Fruit fly (Drosophila melanogaster) whole organism, embryonic: Measurements from ENCODE around the gene cav.

ENCODE experiments used
- Abd-B ChIP-seq: fragments of 200-800 bp; sonication (Bioruptor generic); optimal IDR thresholded peaks from 2 replicates; lab custom pipeline; 2018; ENCODE audit warnings: missing biosample characterization, mild to moderate bottlenecking, missing genetic modification characterization, moderate library complexity
- Ada2b ChIP-seq: fragments of 200-800 bp; sonication (Bioruptor generic); IDR thresholded peaks from 2 replicates; pipeline ENCODE4 v1.3.6; 2022; ENCODE audit warnings: missing biosample characterization, missing genetic modification characterization
- Atf6 ChIP-seq: fragments of 200-800 bp; sonication (Bioruptor generic); IDR thresholded peaks from 2 replicates; pipeline ENCODE4 v1.3.6; 2022; ENCODE audit warnings: missing biosample characterization, missing genetic modification characterization
- BtbVII ChIP-seq: fragments of 200-800 bp; sonication (Bioruptor generic); optimal IDR thresholded peaks from 3 replicates; lab custom pipeline; 2017; ENCODE audit warnings: missing biosample characterization, mild to moderate bottlenecking, missing genetic modification characterization
- CG10147 ChIP-seq: fragments of 200-800 bp; sonication (Bioruptor generic); optimal IDR thresholded peaks from 2 replicates; lab custom pipeline; 2019; ENCODE audit warnings: missing biosample characterization, mild to moderate bottlenecking, missing genetic modification characterization, moderate library complexity
- CG10267 ChIP-seq: fragments of 200-800 bp; sonication (Bioruptor generic); optimal IDR thresholded peaks from 2 replicates; lab custom pipeline; 2018; ENCODE audit warnings: missing biosample characterization, mild to moderate bottlenecking, missing genetic modification characterization, moderate library complexity
- CG10462 ChIP-seq: fragments of 200-800 bp; sonication (Bioruptor generic); optimal IDR thresholded peaks from 2 replicates; lab custom pipeline; 2016; ENCODE audit warnings: missing biosample characterization, missing genetic modification characterization
- CG11085 ChIP-seq: fragments of 200-800 bp; sonication (Bioruptor generic); IDR thresholded peaks from 2 replicates; pipeline ENCODE4 v1.3.6; 2022; ENCODE audit warnings: missing biosample characterization, missing genetic modification characterization
- CG12391 ChIP-seq: fragments of 200-800 bp; sonication (Bioruptor generic); optimal IDR thresholded peaks from 3 replicates; lab custom pipeline; 2018; ENCODE audit warnings: missing biosample characterization, mild to moderate bottlenecking, missing genetic modification characterization, moderate library complexity
- CG14050 ChIP-seq: fragments of 200-800 bp; sonication (Bioruptor generic); IDR thresholded peaks from 3 replicates; pipeline ENCODE4 v1.3.6; 2022; ENCODE audit warnings: missing biosample characterization, missing genetic modification characterization
- CG14667 ChIP-seq: fragments of 200-800 bp; sonication (Bioruptor generic); IDR thresholded peaks from 2 replicates; pipeline ENCODE4 v1.3.6; 2022; ENCODE audit warnings: missing biosample characterization, missing genetic modification characterization
- CG16779 ChIP-seq: fragments of 200-800 bp; sonication (Bioruptor generic); IDR thresholded peaks from 2 replicates; pipeline ENCODE4 v1.3.6; 2022; ENCODE audit warnings: missing biosample characterization, missing genetic modification characterization
- CG2712 ChIP-seq: fragments of 200-800 bp; optimal IDR thresholded peaks from 3 replicates; lab custom pipeline; 2019; ENCODE audit warnings: missing biosample characterization, mild to moderate bottlenecking, missing genetic modification characterization, moderate library complexity
- CG3065 ChIP-seq: fragments of 200-800 bp; sonication (Bioruptor generic); optimal IDR thresholded peaks from 2 replicates; lab custom pipeline; 2016; ENCODE audit warnings: missing biosample characterization, missing genetic modification characterization
- CG34224 ChIP-seq: fragments of 200-800 bp; sonication (Bioruptor generic); IDR thresholded peaks from 3 replicates; pipeline ENCODE4 v1.3.6; 2022; ENCODE audit warnings: missing biosample characterization, missing genetic modification characterization; ENCODE audit not compliant: partially characterized antibody
- CG34376 ChIP-seq: fragments of 200-800 bp; sonication (Bioruptor generic); optimal IDR thresholded peaks from 2 replicates; lab custom pipeline; 2018; ENCODE audit warnings: missing biosample characterization, mild to moderate bottlenecking, missing genetic modification characterization
- CG4282 ChIP-seq: fragments of 200-800 bp; sonication (Bioruptor generic); optimal IDR thresholded peaks from 2 replicates; lab custom pipeline; 2016; ENCODE audit warnings: missing biosample characterization, missing genetic modification characterization
- CG7839 ChIP-seq: fragments of 200-800 bp; sonication (Bioruptor generic); optimal IDR thresholded peaks from 3 replicates; lab custom pipeline; 2018; ENCODE audit warnings: missing biosample characterization, mild to moderate bottlenecking, missing genetic modification characterization, moderate library complexity
- CG8281 ChIP-seq: fragments of 200-800 bp; sonication (Bioruptor generic); optimal IDR thresholded peaks from 2 replicates; lab custom pipeline; 2018; ENCODE audit warnings: missing biosample characterization, mild to moderate bottlenecking, missing genetic modification characterization, moderate library complexity
- CG9797 ChIP-seq: fragments of 200-800 bp; sonication (Bioruptor generic); optimal IDR thresholded peaks from 3 replicates; lab custom pipeline; 2018; ENCODE audit warnings: missing biosample characterization, mild to moderate bottlenecking, missing genetic modification characterization
- Fer1 ChIP-seq: fragments of 200-800 bp; sonication (Bioruptor generic); optimal IDR thresholded peaks from 2 replicates; lab custom pipeline; 2017; ENCODE audit warnings: missing biosample characterization, mild to moderate bottlenecking, missing genetic modification characterization
- GATAe ChIP-seq: fragments of 200-800 bp; sonication (Bioruptor generic); conservative IDR thresholded peaks from 2 replicates; pipeline ENCODE4 v1.3.6; 2022; ENCODE audit warnings: missing biosample characterization, missing genetic modification characterization
- NFAT ChIP-seq: fragments of 200-800 bp; sonication (Bioruptor generic); IDR thresholded peaks from 2 replicates; pipeline ENCODE4 v1.3.6; 2022; ENCODE audit warnings: missing biosample characterization, missing genetic modification characterization
- NK7.1 ChIP-seq: fragments of 200-800 bp; sonication (Bioruptor generic); optimal IDR thresholded peaks from 3 replicates; lab custom pipeline; 2016; ENCODE audit warnings: missing biosample characterization, missing genetic modification characterization
- NfI ChIP-seq: fragments of 200-800 bp; sonication (Bioruptor generic); optimal IDR thresholded peaks from 3 replicates; lab custom pipeline; 2018; ENCODE audit warnings: missing biosample characterization, mild to moderate bottlenecking, missing genetic modification characterization, moderate library complexity
- Oli ChIP-seq: fragments of 200-800 bp; sonication (Bioruptor generic); optimal IDR thresholded peaks from 2 replicates; lab custom pipeline; 2018; ENCODE audit warnings: missing biosample characterization, mild to moderate bottlenecking, missing genetic modification characterization, moderate library complexity
- Rfx ChIP-seq: fragments of 200-800 bp; sonication (Bioruptor generic); IDR thresholded peaks from 2 replicates; pipeline ENCODE4 v1.3.6; 2022; ENCODE audit warnings: missing biosample characterization, missing genetic modification characterization
- Rx ChIP-seq: fragments of 200-800 bp; sonication (Bioruptor generic); IDR thresholded peaks from 2 replicates; pipeline ENCODE4 v1.3.6; 2022; ENCODE audit warnings: missing biosample characterization, missing genetic modification characterization
- Stat92E ChIP-seq, 3 experiments: fragments of >200 bp in 2 of 3; fragments of 200-800 bp in 1 of 3; sonication (Bioruptor generic) in 1 of 3; optimal IDR thresholded peaks; 2 replicates each; lab custom pipeline; 2017 to 2019; ENCODE audit warnings: missing biosample characterization in 3 of 3, missing genetic modification characterization in 3 of 3, mild to moderate bottlenecking in 1 of 3, moderate library complexity in 1 of 3
- al ChIP-seq: fragments of 200-800 bp; sonication (Bioruptor generic); IDR thresholded peaks from 2 replicates; pipeline ENCODE4 v1.3.6; 2022; ENCODE audit warnings: missing biosample characterization, missing genetic modification characterization
- amos ChIP-seq: fragments of 200-800 bp; sonication (Bioruptor generic); IDR thresholded peaks from 2 replicates; pipeline ENCODE4 v1.3.6; 2022; ENCODE audit warnings: missing biosample characterization, missing genetic modification characterization; ENCODE audit not compliant: partially characterized antibody
- ara ChIP-seq: fragments of 200-800 bp; sonication (Bioruptor generic); IDR thresholded peaks from 2 replicates; pipeline ENCODE4 v1.3.6; 2022; ENCODE audit warnings: missing biosample characterization, missing genetic modification characterization
- chm ChIP-seq: fragments of 200-800 bp; sonication (Bioruptor generic); IDR thresholded peaks from 2 replicates; pipeline ENCODE4 v1.3.6; 2022; ENCODE audit warnings: missing biosample characterization, missing genetic modification characterization
- chn ChIP-seq: fragments of 200-800 bp; sonication (Bioruptor generic); optimal IDR thresholded peaks from 2 replicates; lab custom pipeline; 2016; ENCODE audit warnings: missing biosample characterization, missing genetic modification characterization
- crc ChIP-seq: fragments of 200-800 bp; sonication (Bioruptor generic); optimal IDR thresholded peaks from 2 replicates; lab custom pipeline; 2016; ENCODE audit warnings: missing biosample characterization, missing genetic modification characterization
- dan ChIP-seq: fragments of 200-800 bp; sonication (Bioruptor generic); IDR thresholded peaks from 2 replicates; pipeline ENCODE4 v1.3.6; 2022; ENCODE audit warnings: missing biosample characterization, missing genetic modification characterization
- dati ChIP-seq: fragments of 200-800 bp; sonication (Bioruptor generic); IDR thresholded peaks from 2 replicates; pipeline ENCODE4 v1.3.6; 2022; ENCODE audit warnings: missing biosample characterization, missing genetic modification characterization
- dysf ChIP-seq: fragments of 200-800 bp; sonication (Bioruptor generic); IDR thresholded peaks from 3 replicates; pipeline ENCODE4 v1.3.6; 2022; ENCODE audit warnings: missing biosample characterization, missing genetic modification characterization
- ind ChIP-seq: fragments of 200-800 bp; sonication (Bioruptor generic); optimal IDR thresholded peaks from 3 replicates; lab custom pipeline; 2016; ENCODE audit warnings: missing biosample characterization, missing genetic modification characterization
- jigr1 ChIP-seq: fragments of 200-800 bp; sonication (Bioruptor generic); IDR thresholded peaks from 3 replicates; pipeline ENCODE4 v1.3.6; 2022; ENCODE audit warnings: missing biosample characterization, missing genetic modification characterization
- kay ChIP-seq: fragments of 200-800 bp; sonication (Bioruptor generic); optimal IDR thresholded peaks from 2 replicates; lab custom pipeline; 2016; ENCODE audit warnings: missing biosample characterization, missing genetic modification characterization
- knrl ChIP-seq: fragments of 200-800 bp; sonication (Bioruptor generic); IDR thresholded peaks from 3 replicates; pipeline ENCODE4 v1.3.6; 2022; ENCODE audit warnings: missing biosample characterization, missing genetic modification characterization; ENCODE audit not compliant: partially characterized antibody
- oc ChIP-seq: fragments of 200-800 bp; sonication (Bioruptor generic); optimal IDR thresholded peaks from 2 replicates; lab custom pipeline; 2018; ENCODE audit warnings: missing biosample characterization, mild to moderate bottlenecking, missing genetic modification characterization, moderate library complexity
- sc ChIP-seq, 3 experiments: fragments of >200 bp in 2 of 3; fragments of 200-800 bp in 1 of 3; sonication (Bioruptor generic) in 1 of 3; optimal IDR thresholded peaks; 2 replicates in 2 of 3; 3 replicates in 1 of 3; lab custom pipeline; 2017; ENCODE audit warnings: mild to moderate bottlenecking in 1 of 3, missing biosample characterization in 1 of 3, missing genetic modification characterization in 1 of 3, missing genetic modification reagents in 1 of 3
- sim ChIP-seq: fragments of 200-800 bp; sonication (Bioruptor generic); IDR thresholded peaks from 2 replicates; pipeline ENCODE4 v1.3.6; 2022; ENCODE audit warnings: missing biosample characterization, missing genetic modification characterization
- sisA ChIP-seq: fragments of 200-800 bp; sonication (Bioruptor generic); IDR thresholded peaks from 2 replicates; pipeline ENCODE4 v1.3.6; 2022; ENCODE audit warnings: missing biosample characterization, missing genetic modification characterization
- sug ChIP-seq: fragments of 200-800 bp; optimal IDR thresholded peaks from 2 replicates; lab custom pipeline; 2019; ENCODE audit warnings: missing biosample characterization, mild to moderate bottlenecking, missing genetic modification characterization, moderate library complexity
- tna ChIP-seq: fragments of 200-800 bp; sonication (Bioruptor generic); IDR thresholded peaks from 2 replicates; pipeline ENCODE4 v1.3.6; 2022; ENCODE audit warnings: missing biosample characterization, missing genetic modification characterization; ENCODE audit not compliant: partially characterized antibody

The cav gene

dm6 chr3R:24259278-24260040 is 38.6 kb downstream of the cav start (continued):
- peak; percentile 91 for TF ChIP-seq CG12391 (tag; lab: Kevin White, UChicago)
- TF ChIP-seq BtbVII, result peak; percentile 88
- peak; percentile 93 for TF ChIP-seq Rfx (GFP tag; lab: Robert Waterston, UW)
- TF ChIP-seq sc (optimal IDR thresholded peaks at IDR 0.05; lab: Kevin White, UChicago), result no peak
- peak; percentile 83 for TF ChIP-seq sc (GFP tag; optimal IDR thresholded peaks at IDR 0.05; lab: Kevin White, UChicago)
- TF ChIP-seq CG16779 (GFP tag; lab: Robert Waterston, UW), result peak; percentile 82
- TF ChIP-seq CG10267 (tag; lab: Kevin White, UChicago), result peak; percentile 82
- peak; percentile 89 for TF ChIP-seq NfI (GFP tag; lab: Kevin White, UChicago)
- TF ChIP-seq dati (GFP tag; lab: Robert Waterston, UW), result 0 out of 2 replicates have a peak, but pooled peaks have one; percentile 36
- peak; percentile 80 for TF ChIP-seq NFAT (GFP tag; lab: Robert Waterston, UW)
- TF ChIP-seq knrl, result no peak
- peak; percentile 77 for TF ChIP-seq CG11085 (GFP tag; lab: Robert Waterston, UW)
- TF ChIP-seq sisA, result peak; percentile 87
- TF ChIP-seq CG8281 (tag; lab: Kevin White, UChicago), result peak; percentile 99
- TF ChIP-seq oc (tag; lab: Kevin White, UChicago), result peak; percentile 89
- peak; percentile 93 for TF ChIP-seq CG2712
- peak; percentile 82 for TF ChIP-seq Abd-B (GFP tag; lab: Kevin White, UChicago)
- peak; percentile 52 for TF ChIP-seq CG10462 (GFP tag; lab: Kevin White, UChicago)
- peak; percentile 74; the same call in 1 of the 2 replicates for TF ChIP-seq sim
- TF ChIP-seq CG14667 (GFP tag; lab: Robert Waterston, UW), result peak; percentile 78
- TF ChIP-seq Atf6 (GFP tag; lab: Robert Waterston, UW), result peak; percentile 84; the same call in 1 of the 2 replicates
- TF ChIP-seq CG4282, result peak; percentile 73
- peak; percentile 75 for TF ChIP-seq CG14050 (GFP tag; lab: Robert Waterston, UW)
- peak; percentile 94 for TF ChIP-seq CG7839 (tag; lab: Kevin White, UChicago)
- TF ChIP-seq al (GFP tag; lab: Robert Waterston, UW), result peak; percentile 85
- TF ChIP-seq Fer1 (GFP tag; lab: Kevin White, UChicago), result peak; percentile 89
- peak; percentile 92 for TF ChIP-seq kay (GFP tag; lab: Kevin White, UChicago)
- peak; percentile 67 for TF ChIP-seq sug (tag; lab: Kevin White, UChicago)
- peak; percentile 87 for TF ChIP-seq CG34376 (GFP tag; lab: Kevin White, UChicago)
- no peak for TF ChIP-seq amos (GFP tag; lab: Robert Waterston, UW)
- peak; percentile 89 for TF ChIP-seq CG10147
- peak; percentile 49; the same call in 2 of the 3 replicates for TF ChIP-seq jigr1 (GFP tag; lab: Robert Waterston, UW)
- peak; percentile 91 for TF ChIP-seq ind
- peak; percentile 86 for TF ChIP-seq Ada2b (GFP tag; lab: Robert Waterston, UW)
- TF ChIP-seq NK7.1 (GFP tag; lab: Kevin White, UChicago), result peak; percentile 81
- TF ChIP-seq tna, result no peak
- peak; percentile 87 for TF ChIP-seq dysf (GFP tag; lab: Robert Waterston, UW)
- TF ChIP-seq CG9797 (GFP tag; lab: Kevin White, UChicago), result no peak
- peak; percentile 92 for TF ChIP-seq ara
- peak; percentile 85 for TF ChIP-seq CG3065 (GFP tag; lab: Kevin White, UChicago)
- TF ChIP-seq GATAe (GFP tag; lab: Robert Waterston, UW), result peak; percentile 86
- TF ChIP-seq Stat92E (GFP tag; optimal IDR thresholded peaks at IDR 0.05; lab: Kevin White, UChicago), result no peak
- peak; percentile 85 for TF ChIP-seq crc (GFP tag; lab: Kevin White, UChicago)
- TF ChIP-seq CG34224, result no peak; the same call in 1 of the 3 replicates
- TF ChIP-seq Rx (GFP tag; lab: Robert Waterston, UW), result peak; percentile 84
- TF ChIP-seq dan (GFP tag; lab: Robert Waterston, UW), result peak; percentile 60; the same call in 1 of the 2 replicates
- peak; percentile 91 for TF ChIP-seq Oli (tag; lab: Kevin White, UChicago)
- TF ChIP-seq chm (GFP tag; lab: Robert Waterston, UW), result peak; percentile 85
- TF ChIP-seq chn (GFP tag; lab: Kevin White, UChicago), result peak; percentile 87
